Fruit fly (Drosophila melanogaster): ENCODE data around the gene mex1.

DNA sequence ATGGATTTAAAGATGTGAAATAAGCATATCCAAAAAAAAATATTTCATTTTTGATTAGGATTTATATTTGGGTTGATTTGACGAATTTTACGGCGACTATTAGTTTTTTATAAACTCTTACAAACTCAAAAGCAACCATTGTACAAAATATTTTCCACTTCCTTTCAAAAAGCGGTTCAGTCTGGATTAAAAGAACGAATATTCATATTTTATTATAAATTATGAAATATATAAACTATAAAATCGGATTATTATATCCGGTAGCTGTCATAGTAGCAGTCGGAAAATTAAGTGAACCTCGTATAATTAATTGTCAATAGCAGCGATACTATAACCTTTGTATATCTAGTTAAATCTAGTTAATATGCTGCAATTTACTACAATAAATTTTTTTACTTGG lies 23.9 kb downstream of the mex1 start, which contains the start of gene CG12355:
- TF ChIP-seq CG16813 (GFP tag; IDR thresholded peaks at IDR 0.05; ENCODE audit: partially characterized antibody) (no peak), scrt (GFP tag; optimal IDR thresholded peaks at IDR 0.05) (no peak), bcd (GFP tag; optimal IDR thresholded peaks at IDR 0.05) (no peak), fu2 (GFP tag; optimal IDR thresholded peaks at IDR 0.05) (no peak), CG1647 (GFP tag; optimal IDR thresholded peaks at IDR 0.05) (no peak), Hmr (GFP tag; optimal IDR thresholded peaks at IDR 0.05) (no peak), CG8944 (GFP tag; optimal IDR thresholded peaks at IDR 0.05) (no peak), ATbp (GFP tag; optimal IDR thresholded peaks at IDR 0.05) (no peak), kni (GFP tag; optimal IDR thresholded peaks at IDR 0.05) (no peak), ara (GFP tag; IDR thresholded peaks at IDR 0.05) (no peak), wek (GFP tag; optimal IDR thresholded peaks at IDR 0.05) (no peak), D19A (tag; optimal IDR thresholded peaks at IDR 0.05) (no peak), so (GFP tag; IDR thresholded peaks at IDR 0.05) (no peak)

Data from whole organism, embryonic.